Worm (Caenorhabditis elegans) whole organism, mixed stage, embryonic: Measurements from ENCODE around the gene T12A7.9.

Source experiments
- ceh-83 ChIP-seq: fragments of 200-800 bp; sonication (Bioruptor generic); optimal IDR thresholded peaks from 2 replicates; lab custom pipeline; 2018; ENCODE audit warnings: mild to moderate bottlenecking, missing genetic modification characterization, missing compliant biosample characterization
- flh-1 ChIP-seq: fragments of 200-800 bp; sonication (Bioruptor generic); optimal IDR thresholded peaks from 2 replicates; lab custom pipeline; 2018; ENCODE audit warnings: mild to moderate bottlenecking, missing genetic modification characterization, moderate library complexity, missing compliant biosample characterization
- lin-13 ChIP-seq: fragments of 150-350 bp; optimal IDR thresholded peaks from 2 replicates; lab custom pipeline; 2014; ENCODE audit warnings: missing biosample characterization, missing genetic modification characterization
- mep-1 ChIP-seq: fragments of 150-350 bp; optimal IDR thresholded peaks from 2 replicates; lab custom pipeline; 2017; ENCODE audit warnings: missing biosample characterization, missing genetic modification reagents, missing genetic modification characterization, inconsistent platforms
- mls-2 ChIP-seq: sonication (generic microtip); optimal IDR thresholded peaks from 2 replicates; lab custom pipeline; 2016; ENCODE audit warnings: mild to moderate bottlenecking, missing genetic modification characterization, moderate library complexity, missing compliant biosample characterization
- nhr-237 ChIP-seq: fragments of 150-350 bp; optimal IDR thresholded peaks from 2 replicates; lab custom pipeline; 2014; ENCODE audit warnings: missing biosample characterization, missing genetic modification characterization
- pha-4 ChIP-seq: fragments of 150-350 bp; optimal IDR thresholded peaks from 2 replicates; lab custom pipeline; 2018; ENCODE audit warnings: missing biosample characterization, missing genetic modification reagents, missing genetic modification characterization
- snpc-4 ChIP-seq: fragments of 150-350 bp; optimal IDR thresholded peaks from 2 replicates; lab custom pipeline; 2014; ENCODE audit warnings: missing biosample characterization, missing genetic modification characterization
- sptf-1 ChIP-seq: sonication (generic microtip); optimal IDR thresholded peaks from 2 replicates; lab custom pipeline; 2017; ENCODE audit warnings: mild to moderate bottlenecking, missing genetic modification characterization, moderate library complexity, missing compliant biosample characterization
- tbx-8 ChIP-seq: fragments of 200-800 bp; sonication (Bioruptor generic); optimal IDR thresholded peaks from 2 replicates; lab custom pipeline; 2018; ENCODE audit warnings: mild to moderate bottlenecking, missing genetic modification characterization, moderate library complexity, missing compliant biosample characterization
- unc-39 ChIP-seq: fragments of 150-350 bp; optimal IDR thresholded peaks from 2 replicates; lab custom pipeline; 2014; ENCODE audit warnings: missing biosample characterization, missing genetic modification characterization
- unc-62 ChIP-seq: fragments of 150-350 bp; optimal IDR thresholded peaks from 2 replicates; lab custom pipeline; 2014; ENCODE audit warnings: missing biosample characterization, missing genetic modification reagents, missing genetic modification characterization
- ztf-11 ChIP-seq: fragments of 150-350 bp; optimal IDR thresholded peaks from 2 replicates; lab custom pipeline; 2014; ENCODE audit warnings: missing biosample characterization, missing genetic modification characterization

DNA sequence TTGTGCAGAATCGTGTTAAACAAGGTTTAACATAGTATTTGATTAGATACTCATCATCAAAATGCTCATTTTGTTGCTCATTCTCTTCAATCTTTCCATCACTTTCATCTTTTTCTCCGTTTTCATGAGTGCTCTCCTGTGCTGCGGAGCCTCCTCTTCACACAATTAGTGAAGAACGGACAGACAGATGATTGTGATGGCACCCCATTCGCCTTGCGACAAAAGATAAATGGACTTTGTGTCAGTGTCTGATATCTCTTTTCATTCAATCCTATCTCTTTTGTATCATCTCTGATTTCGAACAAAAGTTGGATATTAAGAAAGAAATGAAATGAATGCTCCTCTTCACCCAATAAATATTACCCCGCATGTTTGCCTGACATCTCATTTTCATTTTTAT lies 45.5 kb downstream of the T12A7.9 start:
- TF ChIP-seq tbx-8 (no peak), unc-62 (GFP tag; lab: Kevin White, UChicago) (peak; percentile 92), flh-1 (GFP tag; lab: Kevin White, UChicago) (no peak), snpc-4 (tag; lab: Kevin White, UChicago) (no peak), lin-13 (tag; lab: Kevin White, UChicago) (no peak), ceh-83 (GFP tag; lab: Kevin White, UChicago) (no peak), unc-39 (no peak), pha-4 (peak; percentile 31), mep-1 (tag; lab: Kevin White, UChicago) (no peak), nhr-237 (tag; lab: Kevin White, UChicago) (no peak), sptf-1 (tag; lab: Kevin White, UChicago) (no peak), ztf-11 (tag; lab: Kevin White, UChicago) (no peak), mls-2 (tag; lab: Kevin White, UChicago) (no peak)
